Worm (Caenorhabditis elegans) whole organism, L4 larva: Measurements from ENCODE around the gene ZC513.14.

Source experiments
- F10B5.3 ChIP-seq: sonication (generic microtip); optimal IDR thresholded peaks from 2 replicates; lab custom pipeline; 2016; ENCODE audit warnings: mild to moderate bottlenecking, missing genetic modification characterization, missing compliant biosample characterization
- F49E8.2 ChIP-seq: sonication (generic microtip); optimal IDR thresholded peaks from 2 replicates; lab custom pipeline; 2016; ENCODE audit warnings: missing compliant biosample characterization, mild to moderate bottlenecking, missing genetic modification characterization, borderline replicate concordance
- T20F7.1 ChIP-seq: fragments of 200-800 bp; sonication (Bioruptor generic); optimal IDR thresholded peaks from 2 replicates; lab custom pipeline; 2018; ENCODE audit warnings: mild to moderate bottlenecking, missing genetic modification characterization, missing compliant biosample characterization
- ZK337.2 ChIP-seq: fragments of 200-800 bp; sonication (Bioruptor generic); IDR thresholded peaks from 2 replicates; pipeline ENCODE4 v1.3.6; 2022; ENCODE audit warnings: missing genetic modification reagents, missing genetic modification characterization, missing compliant biosample characterization
- aly-2 ChIP-seq: sonication (generic microtip); optimal IDR thresholded peaks from 2 replicates; lab custom pipeline; 2018; ENCODE audit warnings: missing biosample characterization, missing genetic modification characterization
- ceh-28 ChIP-seq: fragments of 150-350 bp; optimal IDR thresholded peaks from 2 replicates; lab custom pipeline; 2014; ENCODE audit warnings: missing biosample characterization, missing genetic modification reagents, missing genetic modification characterization
- ceh-32 ChIP-seq: sonication (generic microtip); optimal IDR thresholded peaks from 2 replicates; lab custom pipeline; 2016; ENCODE audit warnings: mild to moderate bottlenecking, missing genetic modification characterization, missing compliant biosample characterization; ENCODE audit not compliant: poor library complexity
- ctbp-1 ChIP-seq: fragments of 200-800 bp; sonication (Bioruptor generic); IDR thresholded peaks from 2 replicates; pipeline ENCODE4 v1.3.6; 2022; ENCODE audit warnings: missing genetic modification reagents, missing genetic modification characterization, missing compliant biosample characterization
- daf-16 ChIP-seq, 3 experiments: sonication (generic microtip); optimal IDR thresholded peaks; 2 replicates each; lab custom pipeline; 2016 to 2017; ENCODE audit warnings: missing genetic modification characterization in 3 of 3, missing genetic modification reagents in 3 of 3, mild to moderate bottlenecking in 2 of 3, missing compliant biosample characterization in 2 of 3, missing biosample characterization in 1 of 3, moderate library complexity in 1 of 3
- daf-19 ChIP-seq: fragments of 200-800 bp; sonication (Bioruptor generic); conservative IDR thresholded peaks from 2 replicates; pipeline ENCODE4 v1.3.6; 2022; ENCODE audit warnings: missing genetic modification characterization, missing compliant biosample characterization
- dve-1 ChIP-seq: sonication (generic microtip); optimal IDR thresholded peaks from 2 replicates; lab custom pipeline; 2017; ENCODE audit warnings: antibody characterized with exemption, mild to moderate bottlenecking, missing genetic modification characterization, missing compliant biosample characterization; ENCODE audit not compliant: insufficient read depth
- egl-43 ChIP-seq: fragments of 200-800 bp; sonication (Bioruptor generic); IDR thresholded peaks from 2 replicates; pipeline ENCODE4 v1.3.6; 2022; ENCODE audit warnings: missing genetic modification reagents, missing genetic modification characterization, missing compliant biosample characterization
- fos-1 ChIP-seq: fragments of 150-350 bp; optimal IDR thresholded peaks from 2 replicates; lab custom pipeline; 2014; ENCODE audit warnings: missing biosample characterization, missing genetic modification characterization
- gei-8 ChIP-seq: fragments of 200-800 bp; sonication (Bioruptor generic); optimal IDR thresholded peaks from 2 replicates; lab custom pipeline; 2018; ENCODE audit warnings: mild to moderate bottlenecking, missing genetic modification characterization, missing compliant biosample characterization
- hlh-11 ChIP-seq: fragments of 200-800 bp; sonication (Bioruptor generic); optimal IDR thresholded peaks from 2 replicates; lab custom pipeline; 2018; ENCODE audit warnings: mild to moderate bottlenecking, missing genetic modification characterization, missing compliant biosample characterization
- hmg-1.1 ChIP-seq: fragments of 200-800 bp; sonication (Bioruptor generic); IDR thresholded peaks from 2 replicates; pipeline ENCODE4 v1.3.6; 2022; ENCODE audit warnings: missing genetic modification reagents, missing genetic modification characterization, missing compliant biosample characterization
- lim-7 ChIP-seq: fragments of 200-800 bp; sonication (Bioruptor generic); IDR thresholded peaks from 2 replicates; pipeline ENCODE4 v1.3.6; 2022; ENCODE audit warnings: missing genetic modification characterization, missing compliant biosample characterization
- nhr-11 ChIP-seq: fragments of 150-350 bp; optimal IDR thresholded peaks from 2 replicates; lab custom pipeline; 2014; ENCODE audit warnings: missing biosample characterization, missing genetic modification characterization
- php-3 ChIP-seq: fragments of 200-800 bp; sonication (Bioruptor generic); IDR thresholded peaks from 2 replicates; pipeline ENCODE4 v1.3.6; 2022; ENCODE audit warnings: missing genetic modification reagents, missing genetic modification characterization, missing compliant biosample characterization
- saeg-2 ChIP-seq: fragments of 200-800 bp; sonication (Bioruptor generic); IDR thresholded peaks from 2 replicates; pipeline ENCODE4 v1.3.6; 2022; ENCODE audit warnings: missing genetic modification reagents, missing genetic modification characterization, missing compliant biosample characterization
- skn-1 ChIP-seq: fragments of 150-350 bp; optimal IDR thresholded peaks from 2 replicates; lab custom pipeline; 2014; ENCODE audit warnings: missing biosample characterization, missing genetic modification characterization
- snpc-4 ChIP-seq: fragments of 150-350 bp; optimal IDR thresholded peaks from 2 replicates; lab custom pipeline; 2014; ENCODE audit warnings: missing biosample characterization, missing genetic modification characterization
- spr-1 ChIP-seq: sonication (generic microtip); optimal IDR thresholded peaks from 2 replicates; lab custom pipeline; 2016; ENCODE audit warnings: mild to moderate bottlenecking, missing genetic modification characterization, missing compliant biosample characterization
- tra-1 ChIP-seq: fragments of 200-800 bp; sonication (Bioruptor generic); IDR thresholded peaks from 2 replicates; pipeline ENCODE4 v1.3.6; 2022; ENCODE audit warnings: missing genetic modification reagents, missing genetic modification characterization, missing compliant biosample characterization
- unc-62 ChIP-seq, 3 experiments: fragments of 150-350 bp in 1 of 3; sonication (generic microtip); optimal IDR thresholded peaks in 2 of 3; peaks in 1 of 3; 1 replicate in 1 of 3; 2 replicates in 2 of 3; lab custom pipeline; 2014 to 2017; ENCODE audit warnings: missing biosample characterization in 3 of 3, missing genetic modification characterization in 3 of 3, missing genetic modification reagents in 3 of 3, missing genotype in 1 of 3

The ZC513.14 gene

DNA sequence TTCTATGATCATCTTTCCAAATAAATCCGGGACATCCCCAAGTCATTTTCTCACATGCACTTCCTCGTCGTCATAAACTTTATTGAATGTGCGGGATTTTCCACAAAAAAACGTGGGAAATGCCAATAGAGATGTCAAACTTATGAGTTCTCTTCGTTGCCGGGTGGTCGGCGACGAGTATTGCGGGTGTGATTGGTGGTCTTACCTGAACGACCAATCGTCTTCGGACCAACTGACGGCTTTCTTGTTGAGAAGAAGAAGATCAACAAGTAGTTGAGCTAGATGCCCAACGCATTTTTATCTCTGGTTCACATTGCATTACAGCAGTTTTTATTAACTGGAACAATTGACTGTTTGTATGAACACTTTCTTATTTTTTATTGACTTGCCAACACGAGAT lies 40.7 kb downstream of the ZC513.14 start:
- TF ChIP-seq hlh-11 (no peak), snpc-4 (tag; lab: Kevin White, UChicago) (no peak), egl-43 (GFP tag; lab: Robert Waterston, UW) (no peak), ceh-28 (no peak), ctbp-1 (GFP tag; lab: Robert Waterston, UW) (no peak), saeg-2 (GFP tag; lab: Robert Waterston, UW) (no peak), skn-1 (tag; lab: Kevin White, UChicago) (no peak), spr-1 (tag; lab: Kevin White, UChicago) (no peak), ceh-32 (no peak), nhr-11 (no peak), fos-1 (tag; lab: Kevin White, UChicago) (no peak), lim-7 (GFP tag; lab: Robert Waterston, UW) (no peak), daf-16 (GFP tag; optimal IDR thresholded peaks at IDR 0.05; lab: Kevin White, UChicago) (no peak), daf-16 (tag; optimal IDR thresholded peaks at IDR 0.05; lab: Kevin White, UChicago) (no peak), ZK337.2 (GFP tag; lab: Robert Waterston, UW) (no peak), F10B5.3 (tag; lab: Kevin White, UChicago) (no peak), daf-19 (GFP tag; lab: Robert Waterston, UW) (no peak), T20F7.1 (GFP tag; lab: Kevin White, UChicago) (no peak), dve-1 (no peak), php-3 (no peak), hmg-1.1 (GFP tag; lab: Robert Waterston, UW) (no peak)

DNA sequence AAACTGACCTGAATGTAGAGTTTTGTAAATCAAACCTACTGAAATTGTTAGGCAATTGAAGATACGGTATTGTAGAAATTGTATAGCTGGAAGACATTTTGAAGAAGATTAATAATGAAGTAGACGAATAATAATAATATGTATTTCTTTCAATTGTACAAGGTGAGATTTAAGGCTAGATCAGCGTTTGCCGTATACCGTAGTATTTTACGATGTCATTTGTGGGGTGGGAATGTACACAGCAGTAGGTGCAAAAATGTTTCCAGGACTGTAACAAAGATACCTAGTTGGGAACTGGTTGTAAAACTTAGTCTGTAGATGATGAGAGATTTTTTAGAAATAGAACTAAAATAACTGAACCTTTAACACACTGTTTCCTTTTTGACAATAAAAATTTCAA lies 41.3 kb downstream of the ZC513.14 start, which contains the start of gene ceh-76:
Gene ceh-76, minus strand, starts transcription at position 101 of the 400 bp plus-strand sequence.
- TF ChIP-seq F49E8.2 (tag; lab: Kevin White, UChicago) (no peak), aly-2 (tag; lab: Kevin White, UChicago) (no peak), T20F7.1 (GFP tag; lab: Kevin White, UChicago) (no peak), unc-62 (GFP tag; optimal IDR thresholded peaks at IDR 0.05 in 1 of 2; lab: Kevin White, UChicago) (no peak), unc-62 (tag; optimal IDR thresholded peaks at IDR 0.05; lab: Kevin White, UChicago) (no peak)

DNA sequence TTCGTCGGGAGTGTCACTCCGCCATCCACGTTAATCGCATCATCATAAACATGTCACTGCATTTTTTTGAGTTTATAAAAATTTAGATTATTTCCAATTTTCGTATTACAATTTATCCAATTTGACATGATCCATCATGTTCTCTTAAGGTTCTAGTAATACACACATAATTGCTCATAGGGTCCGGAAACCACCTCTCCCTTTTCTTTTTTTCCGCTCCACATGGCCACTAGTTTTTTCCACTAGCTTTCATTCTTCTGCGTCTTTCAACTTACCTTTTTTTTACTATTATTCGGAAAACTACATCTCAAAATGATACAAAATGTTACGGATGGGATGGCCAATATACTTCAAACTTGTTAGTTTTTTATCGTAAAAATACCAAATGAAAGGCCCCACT lies 50.0 kb downstream of the ZC513.14 start, which contains the start of gene Y97E10AL.1:
Gene Y97E10AL.1, plus strand, starts transcription at position 301 of the 400 bp plus-strand sequence.
- TF ChIP-seq tra-1 (GFP tag; lab: Robert Waterston, UW) (no peak), gei-8 (GFP tag; lab: Kevin White, UChicago) (no peak)
- TF ChIP-seq, all 104 proteins: peak for 0
